Worm (Caenorhabditis elegans): ENCODE measurements around the gene ctsa-4.2.
"Not testable (repeated sequence)": the region's sequence is repeated elsewhere in the genome, so short reads cannot be mapped to it uniquely, and the experiment has no call there.

DNA sequence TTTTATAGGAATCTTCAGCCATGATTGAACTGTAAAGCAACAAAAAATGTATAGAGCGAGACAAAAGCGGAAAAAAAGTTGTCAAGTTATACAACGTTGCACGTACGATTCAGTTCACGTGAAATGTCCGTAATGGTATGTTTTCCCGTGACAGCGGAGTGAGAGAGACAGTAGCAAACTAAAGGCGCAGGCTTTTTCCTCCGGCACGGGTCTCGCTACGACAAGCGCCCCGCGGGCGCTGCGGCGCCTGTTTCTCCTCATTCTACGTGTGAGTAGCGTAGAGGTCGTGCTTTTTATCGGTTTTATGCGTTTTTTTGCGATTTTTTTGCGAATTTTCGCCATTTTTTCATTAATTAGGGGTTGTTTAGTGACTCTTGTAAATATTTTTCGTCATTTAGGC lies 48.7 kb upstream of the ctsa-4.2 start:
- TF ChIP-seq F57C9.4 (tag; optimal IDR thresholded peaks at IDR 0.05); tbp1 (GFP tag; optimal IDR thresholded peaks at IDR 0.05); ztf-25 (GFP tag; IDR thresholded peaks at IDR 0.05); ceh-58 (GFP tag; IDR thresholded peaks at IDR 0.05); B0336.3 (GFP tag; IDR thresholded peaks at IDR 0.05); attf-3 (GFP tag; conservative IDR thresholded peaks at IDR 0.05); sdz-38 (tag; optimal IDR thresholded peaks at IDR 0.05); Y53G8AR.9 (GFP tag; conservative IDR thresholded peaks at IDR 0.05); pha-4 (tag; optimal IDR thresholded peaks at IDR 0.05): not testable (repeated sequence)
